Fruit fly (Drosophila melanogaster): ENCODE data around the gene CG13251.

CG13251 gene

DNA sequence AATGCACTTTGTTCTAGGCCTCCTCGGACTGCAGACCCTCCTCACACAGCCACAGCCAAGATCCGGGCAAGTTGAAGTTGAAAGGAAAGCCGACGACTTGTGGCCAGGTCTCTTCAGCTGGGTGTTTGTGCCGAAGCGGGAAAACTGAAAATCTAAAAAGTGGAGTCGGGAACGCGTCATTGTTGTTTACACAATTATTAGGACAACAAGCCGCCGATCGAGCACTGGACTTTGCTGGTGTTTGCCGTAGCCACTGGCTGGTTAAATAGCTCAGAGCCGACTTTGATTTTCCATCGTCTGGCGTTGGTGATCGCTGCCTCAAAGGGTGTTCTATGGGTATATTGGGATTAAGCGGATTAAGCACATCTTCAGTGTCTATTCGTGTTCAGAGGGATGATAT is 30.4 kb downstream of the CG13251 start (continued):
- TF ChIP-seq CG10209 (GFP tag; optimal IDR thresholded peaks at IDR 0.05), result peak; percentile 38
- TF ChIP-seq pan (optimal IDR thresholded peaks at IDR 0.05), result no peak
- no peak for TF ChIP-seq pan (GFP tag; optimal IDR thresholded peaks at IDR 0.05 in 1 of 2, IDR thresholded peaks at IDR 0.05 in 1 of 2)
- TF ChIP-seq chif (GFP tag; optimal IDR thresholded peaks at IDR 0.05), result peak in 1 of 2 experiments; percentile 5
- TF ChIP-seq CG9932 (GFP tag; IDR thresholded peaks at IDR 0.05), result 0 out of 2 replicates have a peak, but pooled peaks have one; percentile 9
- no peak for TF ChIP-seq prd (optimal IDR thresholded peaks at IDR 0.05)
- peak; percentile 53; the same call in 2 of the 3 replicates for TF ChIP-seq prd (GFP tag; IDR thresholded peaks at IDR 0.05)
- TF ChIP-seq CG33557 (GFP tag; optimal IDR thresholded peaks at IDR 0.05), result peak; percentile 29
- TF ChIP-seq CG15601 (tag; optimal IDR thresholded peaks at IDR 0.05), result peak; percentile 5
- TF ChIP-seq hkb (optimal IDR thresholded peaks at IDR 0.05), result no peak
- TF ChIP-seq hkb (GFP tag; IDR thresholded peaks at IDR 0.05), result no peak
- TF ChIP-seq CG15696 (tag; optimal IDR thresholded peaks at IDR 0.05), result peak; percentile 41
- no peak for TF ChIP-seq Aef1 (GFP tag; IDR thresholded peaks at IDR 0.05)
- 0 out of 2 replicates have a peak, but pooled peaks have one; percentile 4 for TF ChIP-seq CG1024 (GFP tag; IDR thresholded peaks at IDR 0.05)
- TF ChIP-seq dmrt99B (tag; optimal IDR thresholded peaks at IDR 0.05), result no peak
- TF ChIP-seq ara (GFP tag; IDR thresholded peaks at IDR 0.05), result peak; percentile 49; the same call in 1 of the 2 replicates

DNA sequence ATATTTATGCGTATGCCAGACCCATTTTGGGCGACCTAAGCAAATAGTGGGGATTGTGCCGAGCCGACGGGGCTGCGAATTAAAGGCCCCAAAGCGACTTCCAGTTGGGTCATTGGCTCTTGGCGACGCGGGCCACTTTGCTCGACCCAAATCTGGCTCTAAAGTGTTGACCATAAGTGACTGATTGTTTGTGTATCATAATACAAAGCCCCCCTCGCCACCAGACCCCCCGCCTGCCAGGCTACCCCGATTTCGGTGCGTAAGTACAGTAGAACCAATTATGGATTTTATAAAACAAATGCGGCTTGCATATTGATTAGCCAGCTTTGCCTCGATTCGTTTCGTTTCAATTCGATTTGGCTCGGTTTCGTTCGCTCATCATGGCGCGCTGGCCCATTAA is 34.7 kb downstream of the CG13251 start:
- TF ChIP-seq CG1602 (GFP tag; optimal IDR thresholded peaks at IDR 0.05) (no peak), gsb-n (tag; optimal IDR thresholded peaks at IDR 0.05) (peak; percentile 10), CG11695 (GFP tag; IDR thresholded peaks at IDR 0.05) (no peak), mirr (GFP tag; optimal IDR thresholded peaks at IDR 0.05) (peak; percentile 28), kni (GFP tag; optimal IDR thresholded peaks at IDR 0.05) (peak; percentile 96), odd (GFP tag; optimal IDR thresholded peaks at IDR 0.05) (no peak), chinmo (GFP tag; IDR thresholded peaks at IDR 0.05; ENCODE audit: partially characterized antibody) (0 out of 4 replicates have a peak, but pooled peaks have one; percentile 26), Med (GFP tag) (peak; percentile 11), tup (GFP tag; optimal IDR thresholded peaks at IDR 0.05) (no peak), vvl (GFP tag; IDR thresholded peaks at IDR 0.05) (peak; percentile 37; the same call in 1 of the 2 replicates)

DNA sequence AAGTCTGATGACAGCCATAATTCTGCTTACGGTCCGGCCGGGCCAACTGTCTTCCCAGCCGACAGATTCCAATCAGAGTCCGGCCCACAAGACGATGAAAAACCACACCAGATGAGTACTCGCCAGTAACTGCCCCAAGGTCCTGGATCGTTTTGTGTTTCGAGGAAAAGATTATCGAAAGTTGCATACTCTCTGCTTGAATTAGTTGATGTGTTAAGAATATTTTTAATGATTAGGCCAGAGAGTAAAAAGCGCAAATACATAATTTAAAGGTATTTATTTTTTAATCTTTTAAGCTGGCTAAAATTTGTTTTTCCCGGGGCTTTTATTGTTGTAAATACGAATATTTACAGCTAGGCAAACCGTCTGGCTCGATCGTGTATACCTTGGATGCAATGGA is 35.4 kb downstream of the CG13251 start:
- no peak for TF ChIP-seq CG13624 (GFP tag; optimal IDR thresholded peaks at IDR 0.05)
- TF ChIP-seq CG12236 (GFP tag; optimal IDR thresholded peaks at IDR 0.05), result no peak
- no peak for TF ChIP-seq CG14860 (GFP tag; IDR thresholded peaks at IDR 0.05; ENCODE audit: partially characterized antibody)
- TF ChIP-seq scrt (GFP tag; optimal IDR thresholded peaks at IDR 0.05), result no peak
- TF ChIP-seq CG7271 (tag; optimal IDR thresholded peaks at IDR 0.05), result no peak
- TF ChIP-seq CG11723 (GFP tag; optimal IDR thresholded peaks at IDR 0.05), result no peak
- no peak for TF ChIP-seq nom (GFP tag; optimal IDR thresholded peaks at IDR 0.05)
- no peak for TF ChIP-seq CG42726 (GFP tag; IDR thresholded peaks at IDR 0.05; ENCODE audit: partially characterized antibody)
- TF ChIP-seq unc-4 (GFP tag; IDR thresholded peaks at IDR 0.05; ENCODE audit: partially characterized antibody), result no peak
- no peak for TF ChIP-seq ATbp (GFP tag; optimal IDR thresholded peaks at IDR 0.05)

DNA sequence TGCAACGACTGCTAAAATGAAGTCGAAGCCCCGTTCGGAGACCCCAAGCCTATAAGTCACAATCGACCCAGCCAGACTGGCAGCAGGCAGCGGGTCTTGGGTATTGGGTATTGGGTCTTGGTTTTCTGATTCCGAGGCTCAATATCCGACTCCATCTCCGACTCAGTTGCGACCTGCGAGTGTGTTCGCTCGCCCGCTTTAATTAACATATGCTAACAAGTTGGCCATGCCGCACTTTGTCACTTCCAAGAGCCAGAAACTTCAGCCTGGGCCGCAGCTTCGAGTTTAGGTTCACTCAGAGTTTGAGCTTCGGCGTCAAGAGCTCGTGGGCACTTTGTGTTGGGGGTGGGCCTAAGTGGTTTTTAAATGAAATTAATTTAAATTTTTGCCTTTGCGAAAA is 36.9 kb downstream of the CG13251 start:
- TF ChIP-seq otp (GFP tag; IDR thresholded peaks at IDR 0.05), result 0 out of 3 replicates have a peak, but pooled peaks have one; percentile 10
- peak; percentile 16 for TF ChIP-seq Med (GFP tag)
- no peak for TF ChIP-seq HLH4C (GFP tag; IDR thresholded peaks at IDR 0.05; ENCODE audit: partially characterized antibody)
- TF ChIP-seq Jarid2 (GFP tag; optimal IDR thresholded peaks at IDR 0.05), result no peak
- no peak for TF ChIP-seq CG17612 (GFP tag; IDR thresholded peaks at IDR 0.05)
- TF ChIP-seq CG12299 (tag; optimal IDR thresholded peaks at IDR 0.05), result no peak
- TF ChIP-seq salm (tag; optimal IDR thresholded peaks at IDR 0.05), result no peak
- TF ChIP-seq pita (GFP tag; optimal IDR thresholded peaks at IDR 0.05), result no peak
- no peak for TF ChIP-seq bab2 (GFP tag; optimal IDR thresholded peaks at IDR 0.05)
- TF ChIP-seq trh (GFP tag; optimal IDR thresholded peaks at IDR 0.05), result no peak
- no peak for TF ChIP-seq tin (GFP tag; optimal IDR thresholded peaks at IDR 0.05)
- TF ChIP-seq trem (tag; optimal IDR thresholded peaks at IDR 0.05), result no peak
- TF ChIP-seq CG7745 (tag; optimal IDR thresholded peaks at IDR 0.05), result no peak
- TF ChIP-seq onecut (GFP tag; IDR thresholded peaks at IDR 0.05), result no peak
